Worm (Caenorhabditis elegans): ENCODE data around the gene sre-42.

DNA sequence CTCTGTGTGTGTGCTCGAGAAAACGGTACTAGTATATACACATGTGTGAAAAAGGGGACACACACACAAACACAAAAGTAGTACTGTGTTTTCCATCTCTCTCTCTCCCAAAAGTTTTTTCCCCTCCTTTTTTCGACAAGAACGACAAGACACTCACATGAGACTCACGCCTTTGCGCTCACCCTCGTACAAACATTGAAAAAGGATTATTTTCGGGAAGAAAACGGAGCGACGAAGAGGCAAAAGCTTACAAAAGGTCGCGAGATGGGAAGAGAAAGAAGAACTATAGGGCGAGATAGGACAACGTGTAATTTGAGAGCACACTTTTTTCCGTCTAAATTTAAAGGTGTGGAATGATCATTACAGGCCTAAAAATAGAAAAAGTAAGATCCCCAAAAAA, 36.8 kb downstream of the sre-42 start:
- TF ChIP-seq nhr-237 (tag; optimal IDR thresholded peaks at IDR 0.05): no peak
- TF ChIP-seq nhr-10 (tag; optimal IDR thresholded peaks at IDR 0.05): no peak
- no peak for TF ChIP-seq elt-3 (tag; optimal IDR thresholded peaks at IDR 0.05)
- no peak for TF ChIP-seq nhr-21 (tag; optimal IDR thresholded peaks at IDR 0.05)
- TF ChIP-seq zag-1 (tag; optimal IDR thresholded peaks at IDR 0.05): no peak
- TF ChIP-seq skn-1 (tag; optimal IDR thresholded peaks at IDR 0.05): no peak
- TF ChIP-seq unc-62 (GFP tag; optimal IDR thresholded peaks at IDR 0.05): no peak
- no peak for TF ChIP-seq ama-1 (optimal IDR thresholded peaks at IDR 0.05)
- TF ChIP-seq nhr-25 (tag; optimal IDR thresholded peaks at IDR 0.05): no peak
- no peak for TF ChIP-seq snpc-4 (tag; optimal IDR thresholded peaks at IDR 0.05)
- TF ChIP-seq ceh-16 (tag; optimal IDR thresholded peaks at IDR 0.05): no peak
- no peak for TF ChIP-seq mdl-1 (tag; optimal IDR thresholded peaks at IDR 0.05)
- TF ChIP-seq nhr-129 (tag; optimal IDR thresholded peaks at IDR 0.05): peak; percentile 52
- TF ChIP-seq C34F6.9 (tag; optimal IDR thresholded peaks at IDR 0.05): no peak
